Fruit fly (Drosophila melanogaster) whole organism, embryonic: ENCODE results near the gene CG10874.

Experiments used
- Ada2b ChIP-seq: fragments of 200-800 bp; sonication (Bioruptor generic); IDR thresholded peaks from 2 replicates; pipeline ENCODE4 v1.3.6; 2022; ENCODE audit warnings: missing biosample characterization, missing genetic modification characterization
- Atf-2 ChIP-seq: fragments of 200-800 bp; sonication (Bioruptor generic); optimal IDR thresholded peaks from 2 replicates; lab custom pipeline; 2016; ENCODE audit warnings: missing biosample characterization, missing genetic modification characterization
- CG10462 ChIP-seq: fragments of 200-800 bp; sonication (Bioruptor generic); optimal IDR thresholded peaks from 2 replicates; lab custom pipeline; 2016; ENCODE audit warnings: missing biosample characterization, missing genetic modification characterization
- CG10654 ChIP-seq: fragments of 200-800 bp; sonication (Bioruptor generic); optimal IDR thresholded peaks from 2 replicates; lab custom pipeline; 2016; ENCODE audit warnings: missing biosample characterization, missing genetic modification characterization
- CG11695 ChIP-seq: fragments of 200-800 bp; sonication (Bioruptor generic); IDR thresholded peaks from 3 replicates; pipeline ENCODE4 v1.3.6; 2022; ENCODE audit warnings: missing biosample characterization, missing genetic modification characterization
- CG12942 ChIP-seq: fragments of 200-800 bp; sonication (Bioruptor generic); optimal IDR thresholded peaks from 3 replicates; lab custom pipeline; 2016; ENCODE audit warnings: missing biosample characterization, missing genetic modification characterization
- CG14965 ChIP-seq: fragments of 200-800 bp; sonication (Bioruptor generic); optimal IDR thresholded peaks from 2 replicates; lab custom pipeline; 2016; ENCODE audit warnings: missing biosample characterization, missing genetic modification characterization, borderline replicate concordance
- CG15011 ChIP-seq: fragments of 200-800 bp; sonication (Bioruptor generic); optimal IDR thresholded peaks from 3 replicates; lab custom pipeline; 2018; ENCODE audit warnings: missing biosample characterization, mild to moderate bottlenecking, missing genetic modification characterization
- CG15269 ChIP-seq: fragments of 200-800 bp; sonication (Bioruptor generic); optimal IDR thresholded peaks from 2 replicates; lab custom pipeline; 2018; ENCODE audit warnings: missing biosample characterization, mild to moderate bottlenecking, missing genetic modification characterization, moderate library complexity
- CG15601 ChIP-seq: fragments of 200-800 bp; sonication (Bioruptor generic); optimal IDR thresholded peaks from 3 replicates; lab custom pipeline; 2019; ENCODE audit warnings: missing biosample characterization, mild to moderate bottlenecking, missing genetic modification characterization, moderate library complexity
- CG16863 ChIP-seq: fragments of 200-800 bp; sonication (Bioruptor generic); optimal IDR thresholded peaks from 3 replicates; lab custom pipeline; 2016; ENCODE audit warnings: missing biosample characterization, missing genetic modification characterization
- CG17912 ChIP-seq: fragments of 200-800 bp; sonication (Bioruptor generic); optimal IDR thresholded peaks from 2 replicates; lab custom pipeline; 2018; ENCODE audit warnings: missing biosample characterization, mild to moderate bottlenecking, missing genetic modification characterization
- CG18011 ChIP-seq: fragments of 200-800 bp; sonication (Bioruptor generic); optimal IDR thresholded peaks from 2 replicates; lab custom pipeline; 2017; ENCODE audit warnings: missing biosample characterization, missing genetic modification characterization, mild to moderate bottlenecking, moderate library complexity, missing genotype
- CG1832 ChIP-seq: fragments of 200-800 bp; sonication (Bioruptor generic); optimal IDR thresholded peaks from 2 replicates; lab custom pipeline; 2017; ENCODE audit warnings: missing biosample characterization, mild to moderate bottlenecking, missing genetic modification characterization, inconsistent platforms
- CG18476 ChIP-seq: fragments of 200-800 bp; sonication (Bioruptor generic); optimal IDR thresholded peaks from 2 replicates; lab custom pipeline; 2016; ENCODE audit warnings: missing biosample characterization, mild to moderate bottlenecking, missing genetic modification characterization
- CG2199 ChIP-seq: fragments of 200-800 bp; sonication (Bioruptor generic); IDR thresholded peaks from 3 replicates; pipeline ENCODE4 v1.3.6; 2022; ENCODE audit warnings: missing biosample characterization, missing genetic modification characterization
- CG3407 ChIP-seq: fragments of 200-800 bp; sonication (Bioruptor generic); optimal IDR thresholded peaks from 2 replicates; lab custom pipeline; 2018; ENCODE audit warnings: missing biosample characterization, mild to moderate bottlenecking, missing genetic modification characterization
- CG6272 ChIP-seq: fragments of 200-800 bp; sonication (Bioruptor generic); IDR thresholded peaks from 2 replicates; pipeline ENCODE4 v1.3.6; 2022; ENCODE audit warnings: missing biosample characterization, missing genetic modification characterization
- CG7987 ChIP-seq: fragments of 200-800 bp; sonication (Bioruptor generic); optimal IDR thresholded peaks from 2 replicates; lab custom pipeline; 2018; ENCODE audit warnings: missing biosample characterization, mild to moderate bottlenecking, missing genetic modification characterization, moderate library complexity
- CG9876 ChIP-seq: fragments of 200-800 bp; sonication (Bioruptor generic); optimal IDR thresholded peaks from 2 replicates; lab custom pipeline; 2016; ENCODE audit warnings: missing biosample characterization, missing genetic modification characterization
- CG9932 ChIP-seq: fragments of 200-800 bp; sonication (Bioruptor generic); IDR thresholded peaks from 2 replicates; pipeline ENCODE4 v1.3.6; 2022; ENCODE audit warnings: missing biosample characterization, missing genetic modification characterization
- CoRest ChIP-seq: fragments of 200-800 bp; sonication (Bioruptor generic); optimal IDR thresholded peaks from 3 replicates; lab custom pipeline; 2018; ENCODE audit warnings: missing biosample characterization, mild to moderate bottlenecking, missing genetic modification characterization, moderate library complexity
- Dbx ChIP-seq: fragments of 200-800 bp; sonication (Bioruptor generic); IDR thresholded peaks from 3 replicates; pipeline ENCODE4 v1.3.6; 2022; ENCODE audit warnings: missing biosample characterization, missing genetic modification characterization
- Dip2 ChIP-seq: fragments of 200-800 bp; sonication (Bioruptor generic); IDR thresholded peaks from 2 replicates; pipeline ENCODE4 v1.3.6; 2022; ENCODE audit warnings: missing biosample characterization, missing genetic modification characterization
- Doc3 ChIP-seq: fragments of 200-800 bp; sonication (Bioruptor generic); IDR thresholded peaks from 3 replicates; pipeline ENCODE4 v1.3.6; 2022; ENCODE audit warnings: missing biosample characterization, missing genetic modification characterization; ENCODE audit not compliant: partially characterized antibody
- Ets65A ChIP-seq: fragments of 200-800 bp; sonication (Bioruptor generic); peaks from one replicate; lab custom pipeline; 2016; ENCODE audit warnings: missing biosample characterization, missing genetic modification characterization
- Hand ChIP-seq: fragments of 200-800 bp; sonication (Bioruptor generic); optimal IDR thresholded peaks from 2 replicates; lab custom pipeline; 2017; ENCODE audit warnings: mild to moderate bottlenecking, missing biosample characterization, missing genetic modification reagents, missing genetic modification characterization
- MESR4 ChIP-seq: fragments of 200-800 bp; sonication (Bioruptor generic); optimal IDR thresholded peaks from 2 replicates; lab custom pipeline; 2018; ENCODE audit warnings: missing biosample characterization, mild to moderate bottlenecking, missing genetic modification characterization, moderate library complexity
- Max ChIP-seq: fragments of 200-800 bp; sonication (Bioruptor generic); optimal IDR thresholded peaks from 2 replicates; lab custom pipeline; 2016; ENCODE audit warnings: missing biosample characterization, mild to moderate bottlenecking, missing genetic modification characterization
- Ptx1 ChIP-seq: fragments of 200-800 bp; sonication (Bioruptor generic); IDR thresholded peaks from 2 replicates; pipeline ENCODE4 v1.3.6; 2022; ENCODE audit warnings: missing biosample characterization, missing genetic modification characterization
- Side ChIP-seq: fragments of 200-800 bp; sonication (Bioruptor generic); optimal IDR thresholded peaks from 2 replicates; lab custom pipeline; 2016; ENCODE audit warnings: missing biosample characterization, missing genetic modification characterization
- Xrp1 ChIP-seq: fragments of 200-800 bp; sonication (Bioruptor generic); IDR thresholded peaks from 2 replicates; pipeline ENCODE4 v1.3.6; 2022; ENCODE audit warnings: missing biosample characterization, missing genetic modification characterization
- abd-A ChIP-seq: fragments of 200-800 bp; sonication (Bioruptor generic); optimal IDR thresholded peaks from 3 replicates; lab custom pipeline; 2019; ENCODE audit warnings: missing biosample characterization, mild to moderate bottlenecking, missing genetic modification characterization, moderate library complexity
- aop ChIP-seq: fragments of 200-800 bp; sonication (Bioruptor generic); IDR thresholded peaks from 2 replicates; pipeline ENCODE4 v1.3.6; 2022; ENCODE audit warnings: missing biosample characterization, missing genetic modification characterization
- az2 ChIP-seq: fragments of 200-800 bp; sonication (Bioruptor generic); optimal IDR thresholded peaks from 3 replicates; lab custom pipeline; 2016; ENCODE audit warnings: missing biosample characterization, missing genetic modification characterization
- bcd ChIP-seq: fragments of 200-800 bp; sonication (Bioruptor generic); optimal IDR thresholded peaks from 2 replicates; lab custom pipeline; 2017; ENCODE audit warnings: missing biosample characterization, mild to moderate bottlenecking, missing genetic modification characterization
- crp ChIP-seq, 2 experiments: fragments of 200-800 bp; sonication (Bioruptor generic); optimal IDR thresholded peaks; 2 replicates in 1 of 2; 3 replicates in 1 of 2; lab custom pipeline; 2017; ENCODE audit warnings: missing biosample characterization in 2 of 2, missing genetic modification characterization in 2 of 2, mild to moderate bottlenecking in 1 of 2, moderate library complexity in 1 of 2
- disco-r ChIP-seq: fragments of 200-800 bp; sonication (Bioruptor generic); optimal IDR thresholded peaks from 2 replicates; lab custom pipeline; 2016; ENCODE audit warnings: missing biosample characterization, missing genetic modification characterization
- lbe ChIP-seq: fragments of 200-800 bp; sonication (Bioruptor generic); optimal IDR thresholded peaks from 2 replicates; lab custom pipeline; 2016; ENCODE audit warnings: missing biosample characterization, mild to moderate bottlenecking, missing genetic modification characterization
- lmd ChIP-seq: fragments of 200-800 bp; sonication (Bioruptor generic); IDR thresholded peaks from 2 replicates; pipeline ENCODE4 v1.3.6; 2022; ENCODE audit warnings: missing biosample characterization, missing genetic modification characterization
- nerfin-2 ChIP-seq: fragments of 200-800 bp; sonication (Bioruptor generic); IDR thresholded peaks from 2 replicates; pipeline ENCODE4 v1.3.6; 2022; ENCODE audit warnings: missing biosample characterization, missing genetic modification characterization; ENCODE audit not compliant: partially characterized antibody
- nom ChIP-seq: fragments of 200-800 bp; sonication (Bioruptor generic); optimal IDR thresholded peaks from 2 replicates; lab custom pipeline; 2017; ENCODE audit warnings: missing biosample characterization, missing genetic modification characterization, mild to moderate bottlenecking, moderate library complexity, missing genetic modification reagents
- pho ChIP-seq: fragments of 200-800 bp; sonication (Bioruptor generic); optimal IDR thresholded peaks from 2 replicates; lab custom pipeline; 2016; ENCODE audit warnings: missing biosample characterization, missing genetic modification characterization
- sim ChIP-seq: fragments of 200-800 bp; sonication (Bioruptor generic); IDR thresholded peaks from 2 replicates; pipeline ENCODE4 v1.3.6; 2022; ENCODE audit warnings: missing biosample characterization, missing genetic modification characterization
- so ChIP-seq: fragments of 200-800 bp; sonication (Bioruptor generic); IDR thresholded peaks from 3 replicates; pipeline ENCODE4 v1.3.6; 2022; ENCODE audit warnings: missing biosample characterization, missing genetic modification characterization
- stwl ChIP-seq: fragments of 200-800 bp; sonication (Bioruptor generic); optimal IDR thresholded peaks from 3 replicates; lab custom pipeline; 2018; ENCODE audit warnings: missing biosample characterization, mild to moderate bottlenecking, missing genetic modification characterization, moderate library complexity
- vnd ChIP-seq: fragments of 200-800 bp; sonication (Bioruptor generic); IDR thresholded peaks from 3 replicates; pipeline ENCODE4 v1.3.6; 2022; ENCODE audit warnings: missing biosample characterization, missing genetic modification characterization; ENCODE audit not compliant: partially characterized antibody
- zen2 ChIP-seq: fragments of 200-800 bp; sonication (Bioruptor generic); IDR thresholded peaks from 3 replicates; pipeline ENCODE4 v1.3.6; 2022; ENCODE audit warnings: missing biosample characterization, missing genetic modification characterization; ENCODE audit not compliant: partially characterized antibody

Gene CG10874

DNA sequence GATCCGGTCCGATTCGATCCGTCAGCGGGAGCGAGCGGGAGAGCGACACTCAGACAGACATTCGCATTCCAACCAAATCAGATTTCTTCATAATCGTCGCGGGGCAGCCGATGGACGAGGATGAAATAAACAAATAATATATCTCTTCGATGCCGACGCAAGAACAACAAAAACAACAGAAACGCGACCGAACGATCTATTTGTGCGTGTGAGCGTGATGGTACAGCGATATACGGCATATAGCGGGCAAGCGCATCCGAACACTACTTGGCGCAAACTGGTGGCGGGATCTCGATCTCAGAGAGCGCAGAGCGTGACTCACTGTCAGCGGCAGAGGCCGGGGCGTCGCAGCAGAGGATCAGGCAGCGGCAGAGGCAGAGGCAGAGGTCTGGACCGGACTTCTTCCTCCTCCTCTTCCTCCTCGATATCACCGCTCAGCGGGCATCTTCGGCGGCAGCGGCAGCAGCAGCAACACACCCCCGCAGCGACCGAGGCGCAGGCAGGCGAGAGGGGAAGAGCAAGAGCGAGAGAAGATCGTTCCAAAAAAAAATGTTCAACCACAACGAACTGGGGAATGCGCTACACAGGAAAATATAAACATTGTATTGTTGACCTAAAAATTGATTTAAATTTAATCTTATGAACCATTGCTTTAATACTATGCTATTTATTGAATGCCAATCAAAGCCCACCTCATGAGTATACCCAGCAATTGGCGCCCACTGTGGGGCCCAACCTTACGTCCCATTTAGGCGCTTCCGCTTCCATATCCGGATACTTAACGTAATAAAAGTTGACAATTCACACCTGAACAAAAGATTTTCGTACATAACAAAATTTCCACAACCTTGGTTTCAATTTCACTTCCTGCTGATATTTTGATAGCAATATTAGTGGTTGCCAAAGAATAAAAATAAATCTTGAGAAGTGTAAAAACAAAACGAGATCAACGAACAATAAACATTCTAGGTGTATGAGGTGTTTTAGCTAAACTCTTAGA, 30.6 kb downstream of the CG10874 start (continued):
- TF ChIP-seq CG10462 (GFP tag; lab: Kevin White, UChicago) (no peak), disco-r (GFP tag; lab: Kevin White, UChicago) (peak; percentile 10), nom (GFP tag; lab: Kevin White, UChicago) (peak; percentile 62), CG3407 (peak; percentile 13), sim (GFP tag; lab: Robert Waterston, UW) (no peak), zen2 (GFP tag; lab: Robert Waterston, UW) (no peak), nerfin-2 (GFP tag; lab: Robert Waterston, UW) (no peak), lbe (GFP tag; lab: Kevin White, UChicago) (peak; percentile 9), CG14965 (no peak), Ets65A (peak; percentile 93), vnd (GFP tag; lab: Robert Waterston, UW) (no peak), CG15269 (tag; lab: Kevin White, UChicago) (no peak), CG15011 (GFP tag; lab: Kevin White, UChicago) (no peak), CG1832 (GFP tag; lab: Kevin White, UChicago) (no peak), Atf-2 (GFP tag; lab: Kevin White, UChicago) (peak; percentile 58), CG2199 (GFP tag; lab: Robert Waterston, UW) (peak; percentile 59; the same call in 1 of the 3 replicates), crp (GFP tag; optimal IDR thresholded peaks at IDR 0.05; lab: Kevin White, UChicago) (no peak), Dip2 (GFP tag; lab: Robert Waterston, UW) (no peak), CG15601 (peak; percentile 45), CG16863 (GFP tag; lab: Kevin White, UChicago) (peak; percentile 27), az2 (peak; percentile 54), Xrp1 (GFP tag; lab: Robert Waterston, UW) (peak; percentile 47), Dbx (no peak), Ada2b (GFP tag; lab: Robert Waterston, UW) (peak; percentile 32), CG18476 (peak; percentile 48), CG18011 (GFP tag; lab: Kevin White, UChicago) (no peak), Ptx1 (no peak; the same call in 1 of the 2 replicates), CG7987 (no peak), Side (GFP tag; lab: Kevin White, UChicago) (no peak), CG10654 (GFP tag; lab: Kevin White, UChicago) (no peak), CoRest (tag; lab: Kevin White, UChicago) (peak; percentile 70), aop (GFP tag; lab: Robert Waterston, UW) (peak; percentile 100), stwl (tag; lab: Kevin White, UChicago) (no peak), CG17912 (GFP tag; lab: Kevin White, UChicago) (no peak), CG12942 (GFP tag; lab: Kevin White, UChicago) (no peak), CG9932 (GFP tag; lab: Robert Waterston, UW) (peak; percentile 62), Doc3 (GFP tag; lab: Robert Waterston, UW) (no peak), so (no peak; the same call in 2 of the 3 replicates), CG11695 (GFP tag; lab: Robert Waterston, UW) (peak; percentile 28; the same call in 1 of the 3 replicates), pho (GFP tag; lab: Kevin White, UChicago) (no peak), CG6272 (GFP tag; lab: Robert Waterston, UW) (no peak), Hand (peak; percentile 32), Max (peak; percentile 33), MESR4 (GFP tag; lab: Kevin White, UChicago) (no peak), CG9876 (GFP tag; lab: Kevin White, UChicago) (no peak), abd-A (peak; percentile 58), bcd (GFP tag; lab: Kevin White, UChicago) (peak; percentile 59), lmd (GFP tag; lab: Robert Waterston, UW) (peak; percentile 36; the same call in 1 of the 2 replicates)
